Fruit fly (Drosophila melanogaster): ENCODE results near the gene rudhira.

DNA sequence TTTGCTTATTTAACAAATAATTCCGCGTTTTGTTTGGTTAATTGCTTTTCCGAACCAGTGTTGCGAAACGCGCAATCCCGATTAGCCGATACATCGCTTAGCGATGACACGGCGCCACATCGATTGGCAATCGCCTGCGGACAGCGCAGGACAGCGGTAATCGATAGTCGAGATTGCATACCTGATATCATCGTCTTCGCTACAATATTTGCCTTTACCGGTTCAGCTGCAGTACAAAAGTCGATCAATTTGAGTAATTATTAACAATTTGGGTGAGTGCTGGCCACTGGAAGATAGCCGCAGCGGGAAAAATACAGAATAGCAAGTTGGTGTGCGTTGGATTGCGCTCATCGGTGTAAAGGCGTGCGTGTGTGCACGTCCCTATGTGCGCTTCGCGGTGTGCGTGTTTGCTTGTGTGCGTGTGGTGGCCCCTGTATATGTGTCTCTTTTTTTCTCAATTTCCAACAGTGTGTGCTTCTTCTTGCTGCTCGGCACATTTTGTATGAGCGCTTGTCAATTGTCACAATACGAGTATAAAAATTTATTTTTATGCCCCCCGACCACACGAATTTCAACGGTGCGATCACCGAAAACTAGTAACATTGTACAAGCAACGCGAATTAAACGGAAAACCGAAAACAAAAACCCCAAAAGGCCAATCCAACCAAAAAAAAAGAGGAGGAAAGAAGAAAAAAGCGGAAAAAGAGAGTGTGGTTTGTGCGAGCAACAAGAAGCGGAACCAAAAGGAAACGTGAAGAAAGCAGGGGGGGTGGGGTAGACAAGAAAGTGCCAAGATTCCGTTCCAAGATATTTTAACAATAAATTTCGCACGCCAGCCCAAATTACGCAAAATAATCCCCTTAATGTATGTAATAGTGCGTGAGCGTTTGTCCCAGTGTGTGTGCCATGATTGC is 24.0 kb upstream of the rudhira start, which contains the start of gene CkIIbeta:
- TF ChIP-seq Myc (optimal IDR thresholded peaks at IDR 0.05): no peak
- TF ChIP-seq psq (optimal IDR thresholded peaks at IDR 0.05): no peak
